Fruit fly (Drosophila melanogaster) whole organism: ENCODE results near the gene CG3841.

Experiments used
- CG8478 ChIP-seq: fragments of >200 bp; optimal IDR thresholded peaks from 2 replicates; lab custom pipeline; 2018; ENCODE audit warnings: inconsistent platforms
- Dll ChIP-seq: fragments of >200 bp; optimal IDR thresholded peaks from 2 replicates; lab custom pipeline; 2017
- EcR ChIP-seq, 2 experiments: fragments of >200 bp; optimal IDR thresholded peaks; 2 replicates each; lab custom pipeline; 2017; ENCODE audit warnings: missing biosample characterization in 2 of 2, missing genetic modification characterization in 2 of 2, missing genetic modification reagents in 2 of 2
- pan ChIP-seq: fragments of >200 bp; optimal IDR thresholded peaks from 2 replicates; lab custom pipeline; 2017
- psq ChIP-seq: fragments of >200 bp; optimal IDR thresholded peaks from 2 replicates; lab custom pipeline; 2017
- usp ChIP-seq: fragments of >200 bp; optimal IDR thresholded peaks from 2 replicates; lab custom pipeline; 2017; ENCODE audit warnings: missing biosample characterization, missing genetic modification characterization, mixed read lengths

Gene CG3841

DNA sequence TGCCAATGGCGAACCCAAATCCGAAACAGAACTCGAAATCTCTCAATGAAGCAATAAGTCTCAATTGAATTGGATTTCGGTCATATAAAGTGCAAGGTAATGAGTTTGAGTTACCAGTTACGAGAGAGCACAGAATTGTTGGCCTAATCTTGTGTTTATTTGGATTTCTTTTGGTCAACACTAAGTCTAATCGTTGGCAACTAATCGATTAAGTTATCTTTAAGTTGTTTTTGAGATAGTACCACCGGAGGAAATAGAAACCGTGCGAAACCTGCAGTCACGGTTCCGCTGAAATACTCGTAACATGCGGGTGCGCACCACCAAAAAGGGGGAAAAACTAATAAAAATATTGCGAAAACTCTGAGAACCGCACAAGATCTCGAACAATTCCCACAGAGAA, at the start of gene CG3841:
Gene CG3841, plus strand, starts transcription at position 301 of the 400 bp plus-strand sequence.
- no peak for TF ChIP-seq CG8478 (lab: Kevin White, UChicago)
- no peak for TF ChIP-seq usp (GFP tag; lab: Kevin White, UChicago)
- TF ChIP-seq pan (lab: Kevin White, UChicago): no peak
- no peak for TF ChIP-seq psq (lab: Kevin White, UChicago)

DNA sequence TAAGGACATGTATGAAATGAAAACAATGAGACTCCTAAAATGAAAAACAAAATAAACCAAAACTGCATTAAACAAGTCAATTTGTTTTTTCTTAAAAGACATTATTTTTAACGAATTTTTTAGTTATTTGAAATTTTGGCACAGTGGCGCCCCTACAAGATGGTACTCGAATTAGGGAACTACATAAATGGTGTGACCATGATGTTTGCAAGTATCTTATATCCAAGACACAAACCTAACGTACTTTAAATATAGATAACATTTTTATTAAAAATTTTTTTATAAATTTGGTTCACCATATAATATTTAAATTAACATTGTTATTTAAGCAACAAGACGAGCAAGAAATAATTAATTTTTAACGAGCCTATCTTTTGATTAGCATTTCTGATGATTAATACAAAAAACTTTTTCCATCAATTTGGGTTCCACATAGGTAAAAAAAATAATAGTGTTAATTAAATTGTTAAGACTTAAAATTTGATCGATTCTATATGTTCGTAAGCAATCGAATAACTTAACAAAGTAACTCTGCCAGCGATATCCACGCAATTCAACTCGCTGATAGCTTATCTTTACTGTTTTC, 49.2 kb upstream of the CG3841 start, which contains the start of gene CG17855:
Gene CG17855, plus strand, starts transcription at position 536 of the 586 bp plus-strand sequence.
- no peak for TF ChIP-seq psq (lab: Kevin White, UChicago)

DNA sequence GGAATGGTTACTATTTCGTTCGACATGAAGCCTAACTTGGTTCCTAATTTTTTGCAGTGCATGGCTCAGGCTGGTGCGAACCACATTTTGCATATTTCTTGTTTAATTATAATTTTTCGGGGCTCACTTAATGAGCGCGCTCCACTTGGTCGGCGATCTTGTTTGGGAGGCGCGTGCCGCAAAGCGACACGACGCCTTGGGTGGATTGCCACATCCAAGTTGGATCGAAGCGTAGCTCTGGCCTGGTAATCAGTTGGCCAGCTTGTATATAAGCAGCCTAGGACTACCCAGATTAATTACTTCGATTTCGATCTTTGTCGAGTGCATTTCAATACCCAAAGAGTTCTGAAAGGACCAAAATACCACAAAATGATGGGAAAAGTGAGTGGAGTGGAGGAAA, 46.7 kb upstream of the CG3841 start, which contains the start of gene Cpr30B:
Gene Cpr30B, plus strand, starts transcription at position 301 of the 400 bp plus-strand sequence.
- no peak for TF ChIP-seq pan (lab: Kevin White, UChicago)
- TF ChIP-seq EcR (GFP tag; optimal IDR thresholded peaks at IDR 0.05; lab: Kevin White, UChicago): no peak
- TF ChIP-seq psq (lab: Kevin White, UChicago): no peak
- no peak for TF ChIP-seq usp (GFP tag; lab: Kevin White, UChicago)
- no peak for TF ChIP-seq Dll (lab: Kevin White, UChicago)
- TF ChIP-seq CG8478 (lab: Kevin White, UChicago): no peak

DNA sequence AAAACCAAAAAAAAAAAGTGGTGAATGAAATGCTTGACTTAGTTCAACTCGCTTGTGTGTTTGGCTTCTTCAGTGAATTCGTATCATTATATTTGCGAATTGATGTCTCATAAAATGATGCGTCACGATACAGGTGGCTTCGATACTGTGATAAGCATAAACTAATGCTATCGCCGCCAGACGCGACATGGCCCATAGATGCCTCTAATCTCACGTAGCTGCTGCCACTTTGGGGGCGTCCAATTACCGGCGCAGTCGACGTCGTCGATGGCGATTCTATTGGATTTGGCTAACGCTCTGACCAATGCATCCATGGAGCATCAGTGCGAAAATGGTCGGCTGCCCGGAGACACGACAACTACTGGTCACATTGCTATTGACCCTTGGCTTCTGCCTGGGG, 45.4 kb upstream of the CG3841 start, which contains the start of gene CG13113:
Gene CG13113, plus strand, starts transcription at position 301 of the 400 bp plus-strand sequence.
- no peak for TF ChIP-seq usp (GFP tag; lab: Kevin White, UChicago)
- TF ChIP-seq CG8478 (lab: Kevin White, UChicago): no peak
- no peak for TF ChIP-seq psq (lab: Kevin White, UChicago)
- no peak for TF ChIP-seq EcR (GFP tag; optimal IDR thresholded peaks at IDR 0.05; lab: Kevin White, UChicago)
- TF ChIP-seq pan (lab: Kevin White, UChicago): no peak
- no peak for TF ChIP-seq Dll (lab: Kevin White, UChicago)

DNA sequence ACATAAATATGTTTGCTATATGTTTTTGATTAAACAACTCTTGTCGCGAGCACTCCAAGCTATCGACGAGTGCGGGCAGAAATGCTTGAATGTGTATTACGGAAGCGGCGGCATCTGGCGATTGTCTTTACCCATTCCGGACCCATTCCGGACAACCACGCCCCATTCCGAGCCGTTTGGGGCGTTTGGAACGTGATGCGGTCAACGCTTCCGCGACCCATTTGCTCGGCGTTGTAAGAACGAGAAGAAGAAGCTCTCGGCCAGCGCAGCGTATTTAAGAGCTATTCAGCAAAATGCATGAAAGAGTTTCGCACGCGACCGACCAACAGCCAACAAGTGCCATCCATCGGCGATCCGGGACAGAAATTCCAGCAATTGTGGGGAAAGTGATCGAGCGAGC, 43.8 kb upstream of the CG3841 start, which contains the start of gene CG13114:
Gene CG13114, plus strand, starts transcription at position 301 of the 400 bp plus-strand sequence.
- TF ChIP-seq pan (lab: Kevin White, UChicago) (no peak), Dll (lab: Kevin White, UChicago) (no peak), EcR (GFP tag; optimal IDR thresholded peaks at IDR 0.05; lab: Kevin White, UChicago) (no peak), usp (GFP tag; lab: Kevin White, UChicago) (no peak)

DNA sequence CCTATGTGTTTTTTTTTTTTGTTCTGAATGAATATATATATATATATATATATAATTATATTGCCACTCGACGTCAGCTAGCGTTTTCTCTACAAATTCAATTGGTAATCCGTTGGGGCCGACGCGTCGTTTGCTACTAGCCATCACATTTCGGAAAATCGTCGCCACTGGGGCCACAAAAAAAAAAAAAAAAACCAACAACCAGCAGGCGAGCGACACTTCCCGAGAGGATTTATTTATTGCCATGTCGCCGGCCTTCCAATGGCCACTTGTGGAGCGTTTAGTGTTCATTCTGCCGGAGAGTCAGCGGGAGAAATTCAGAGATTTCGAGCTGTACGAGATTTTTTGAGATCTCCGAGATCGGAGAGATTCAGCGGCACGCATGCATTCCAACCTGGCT, 38.4 kb upstream of the CG3841 start:
- TF ChIP-seq CG8478 (lab: Kevin White, UChicago) (no peak), pan (lab: Kevin White, UChicago) (no peak), usp (GFP tag; lab: Kevin White, UChicago) (no peak), psq (lab: Kevin White, UChicago) (no peak), EcR (GFP tag; optimal IDR thresholded peaks at IDR 0.05; lab: Kevin White, UChicago) (no peak), Dll (lab: Kevin White, UChicago) (no peak)

DNA sequence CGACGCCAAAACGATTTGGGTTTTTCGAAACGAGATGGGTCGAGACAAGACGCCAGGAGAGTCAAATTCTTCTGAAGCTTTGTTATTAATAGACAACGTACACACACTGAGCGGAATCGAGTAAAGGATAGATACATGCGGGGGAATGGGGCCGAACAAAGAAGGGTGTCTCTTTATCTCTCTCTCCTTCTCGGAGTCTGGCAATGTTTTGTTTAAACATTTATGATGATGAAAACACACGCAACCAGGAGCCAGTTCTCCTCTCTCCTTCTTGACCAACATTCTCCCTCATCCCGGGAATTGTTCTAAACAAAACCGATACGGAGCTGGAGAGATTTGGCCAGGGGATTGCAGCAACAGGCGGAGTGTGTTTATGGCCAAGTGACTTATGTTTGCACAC, 31.4 kb upstream of the CG3841 start:
- TF ChIP-seq Dll (lab: Kevin White, UChicago): no peak

DNA sequence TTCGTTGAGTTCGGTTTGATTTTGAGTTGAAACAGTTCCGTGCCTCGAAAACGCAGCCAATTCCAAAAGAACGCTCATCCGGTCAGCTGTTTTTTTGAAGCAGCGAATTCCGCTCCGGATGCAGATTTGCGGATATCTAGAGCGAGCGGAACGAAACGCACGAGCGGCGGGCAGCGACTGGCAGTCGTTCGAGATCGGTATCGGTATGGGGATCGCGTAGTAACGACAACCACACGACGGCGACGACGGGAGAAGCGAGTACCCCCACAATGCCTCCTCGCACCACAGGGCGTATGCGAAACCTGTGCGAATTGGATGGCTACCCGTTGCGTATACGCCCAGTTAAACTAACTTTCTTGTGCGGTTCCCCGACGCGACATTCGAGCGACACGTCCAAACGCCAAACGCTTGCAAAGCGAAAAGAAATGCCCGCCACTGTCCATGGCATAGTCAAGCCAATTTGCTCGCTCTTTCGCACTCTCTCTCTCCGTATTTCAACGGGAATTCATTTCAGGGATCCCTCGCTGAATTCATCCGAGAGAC, 29.2 kb upstream of the CG3841 start:
- TF ChIP-seq usp (GFP tag; lab: Kevin White, UChicago) (no peak), pan (lab: Kevin White, UChicago) (no peak), psq (lab: Kevin White, UChicago) (no peak), CG8478 (lab: Kevin White, UChicago) (no peak), Dll (lab: Kevin White, UChicago) (no peak), EcR (GFP tag; optimal IDR thresholded peaks at IDR 0.05; lab: Kevin White, UChicago) (no peak)

DNA sequence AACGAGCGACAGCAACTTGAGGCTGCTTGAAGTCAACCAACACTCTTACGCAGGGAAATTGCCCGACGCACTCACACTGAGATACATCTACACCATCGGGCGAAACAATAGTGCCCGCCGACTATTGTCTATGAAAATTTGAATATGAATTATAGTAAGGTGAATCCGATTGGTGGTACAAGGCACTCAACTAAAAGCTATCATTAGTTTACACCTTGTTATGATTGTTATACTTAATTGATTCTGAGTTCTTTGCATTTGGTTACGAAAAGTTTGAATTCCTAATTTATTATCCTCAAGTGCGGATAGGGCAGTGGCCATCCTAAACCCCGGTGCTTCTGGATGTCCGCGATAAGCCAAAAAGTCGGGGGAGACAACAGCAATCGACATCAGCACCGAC, 26.6 kb upstream of the CG3841 start:
- TF ChIP-seq usp (GFP tag; lab: Kevin White, UChicago) (no peak), CG8478 (lab: Kevin White, UChicago) (no peak), pan (lab: Kevin White, UChicago) (no peak), Dll (lab: Kevin White, UChicago) (no peak), psq (lab: Kevin White, UChicago) (no peak), EcR (GFP tag; optimal IDR thresholded peaks at IDR 0.05; lab: Kevin White, UChicago) (no peak)

DNA sequence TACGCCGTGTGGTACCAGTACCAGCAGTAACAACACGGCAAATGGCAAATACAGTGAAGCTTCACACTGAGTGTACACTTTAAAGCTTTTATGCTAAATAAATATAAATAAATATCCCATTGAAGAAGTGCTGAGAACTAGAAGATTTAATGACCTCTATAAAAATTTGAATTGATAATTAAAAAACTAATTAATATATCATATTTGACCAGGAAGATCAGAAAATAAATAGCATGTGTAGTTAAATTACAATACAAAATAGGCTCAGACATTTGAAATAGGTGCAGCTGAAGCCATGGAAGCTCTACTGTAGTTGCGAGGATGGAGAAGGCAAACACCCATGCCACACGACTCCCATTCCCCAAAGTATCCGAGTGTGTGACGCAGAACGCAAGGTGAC, 24.7 kb upstream of the CG3841 start:
- TF ChIP-seq usp (GFP tag; lab: Kevin White, UChicago) (no peak), Dll (lab: Kevin White, UChicago) (no peak), EcR (GFP tag; optimal IDR thresholded peaks at IDR 0.05; lab: Kevin White, UChicago) (no peak), pan (lab: Kevin White, UChicago) (no peak), CG8478 (lab: Kevin White, UChicago) (no peak), psq (lab: Kevin White, UChicago) (no peak)

DNA sequence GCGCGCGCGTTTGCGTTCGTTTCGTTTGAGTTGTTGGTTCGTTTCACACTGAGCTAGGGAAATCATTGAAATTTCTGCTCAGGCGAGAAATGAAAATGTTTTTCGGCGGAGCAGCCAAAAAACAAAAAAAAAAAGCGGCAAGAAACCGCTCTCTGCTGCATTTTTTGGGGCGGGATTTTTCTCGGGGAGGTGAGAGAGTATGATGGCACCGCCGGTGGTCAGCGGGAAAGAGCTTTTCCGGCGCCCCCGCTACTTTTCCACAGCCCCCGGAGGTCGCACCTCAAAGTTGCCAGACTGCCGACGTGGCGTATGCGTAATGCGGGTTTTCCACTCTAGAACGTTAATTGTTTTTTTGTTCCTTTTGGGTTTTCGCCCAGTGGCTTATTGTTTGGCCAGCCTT, 23.9 kb upstream of the CG3841 start, which contains the start of gene CG46468:
Gene CG46468, minus strand, starts transcription at position 52 of the 400 bp plus-strand sequence.
- no peak for TF ChIP-seq psq (lab: Kevin White, UChicago)
- no peak for TF ChIP-seq usp (GFP tag; lab: Kevin White, UChicago)
- no peak for TF ChIP-seq CG8478 (lab: Kevin White, UChicago)
- TF ChIP-seq EcR (GFP tag; optimal IDR thresholded peaks at IDR 0.05; lab: Kevin White, UChicago): no peak
- TF ChIP-seq pan (lab: Kevin White, UChicago): no peak
- TF ChIP-seq Dll (lab: Kevin White, UChicago): no peak

DNA sequence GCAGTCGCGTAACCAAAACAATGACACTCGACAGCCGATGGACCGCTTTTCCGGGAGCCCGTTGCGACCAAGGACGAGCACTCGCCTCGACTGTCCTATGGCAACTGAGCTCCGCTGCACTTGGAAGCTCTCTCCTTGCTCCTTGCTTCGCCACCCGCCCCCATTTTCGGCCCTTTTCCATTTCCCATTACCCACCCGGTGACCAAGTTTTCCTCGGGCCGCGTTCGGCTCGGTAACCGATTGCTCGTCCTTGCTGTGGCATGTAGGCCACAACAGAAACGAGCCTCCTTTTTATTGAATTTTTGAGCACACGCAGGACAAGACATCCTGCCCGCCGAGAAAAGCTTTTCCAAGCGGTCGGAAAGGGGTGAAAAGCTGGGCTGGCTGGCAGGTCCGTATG, 22.6 kb upstream of the CG3841 start, which contains the start of gene jp:
Gene jp, minus strand, starts transcription at position 95 of the 400 bp plus-strand sequence.
- no peak for TF ChIP-seq CG8478 (lab: Kevin White, UChicago)
- TF ChIP-seq psq (lab: Kevin White, UChicago): no peak
- no peak for TF ChIP-seq pan (lab: Kevin White, UChicago)
- TF ChIP-seq Dll (lab: Kevin White, UChicago): no peak
- no peak for TF ChIP-seq EcR (GFP tag; optimal IDR thresholded peaks at IDR 0.05; lab: Kevin White, UChicago)
- TF ChIP-seq usp (GFP tag; lab: Kevin White, UChicago): no peak
